Worm (Caenorhabditis elegans): ENCODE results near the gene hpo-36.

The hpo-36 gene

ce11 chrV:3738409-3738808, 793 bp downstream of the hpo-36 start:
- TF ChIP-seq hmbx-1 (tag; optimal IDR thresholded peaks at IDR 0.05) (no peak), ceh-13 (GFP tag; optimal IDR thresholded peaks at IDR 0.05) (no peak), aly-1 (tag; optimal IDR thresholded peaks at IDR 0.05) (no peak), ceh-36 (tag; optimal IDR thresholded peaks at IDR 0.05) (no peak), tbx-37 (GFP tag; conservative IDR thresholded peaks at IDR 0.05) (no peak), B0310.2 (tag; optimal IDR thresholded peaks at IDR 0.05) (no peak), tra-4 (tag; optimal IDR thresholded peaks at IDR 0.05) (no peak), F13C5.2 (tag; optimal IDR thresholded peaks at IDR 0.05) (no peak), flt-1 (GFP tag; IDR thresholded peaks at IDR 0.05) (no peak), pes-1 (GFP tag; IDR thresholded peaks at IDR 0.05) (no peak), ama-1 (optimal IDR thresholded peaks at IDR 0.05) (no peak), ets-7 (tag; optimal IDR thresholded peaks at IDR 0.05) (no peak), tbx-11 (GFP tag; IDR thresholded peaks at IDR 0.05) (no peak), scrt-1 (GFP tag; IDR thresholded peaks at IDR 0.05) (no peak)

- TF ChIP-seq hnd-1 (tag; optimal IDR thresholded peaks at IDR 0.05) = no peak
- TF ChIP-seq tbx-37 (GFP tag; conservative IDR thresholded peaks at IDR 0.05) = no peak
- TF ChIP-seq sea-1 (GFP tag; conservative IDR thresholded peaks at IDR 0.05) = no peak
- TF ChIP-seq pes-1 (GFP tag; IDR thresholded peaks at IDR 0.05) = no peak
- no peak for TF ChIP-seq hmbx-1 (tag; optimal IDR thresholded peaks at IDR 0.05)
- no peak for TF ChIP-seq hmg-4 (GFP tag; optimal IDR thresholded peaks at IDR 0.05)
- no peak for TF ChIP-seq ets-7 (tag; optimal IDR thresholded peaks at IDR 0.05)
- no peak for TF ChIP-seq ceh-36 (tag; optimal IDR thresholded peaks at IDR 0.05)
- no peak for TF ChIP-seq flt-1 (GFP tag; IDR thresholded peaks at IDR 0.05)
- no peak for TF ChIP-seq scrt-1 (GFP tag; IDR thresholded peaks at IDR 0.05)
- TF ChIP-seq F13C5.2 (tag; optimal IDR thresholded peaks at IDR 0.05) = no peak
- TF ChIP-seq aly-1 (tag; optimal IDR thresholded peaks at IDR 0.05) = no peak
- TF ChIP-seq tra-4 (tag; optimal IDR thresholded peaks at IDR 0.05) = no peak
- no peak for TF ChIP-seq ceh-13 (GFP tag; optimal IDR thresholded peaks at IDR 0.05)
- TF ChIP-seq ama-1 (optimal IDR thresholded peaks at IDR 0.05) = no peak
- no peak for TF ChIP-seq tbx-11 (GFP tag; IDR thresholded peaks at IDR 0.05)
- no peak for TF ChIP-seq B0310.2 (tag; optimal IDR thresholded peaks at IDR 0.05)
These were observed 14.4 kb downstream of the hpo-36 start, which contains the start of gene str-30 for ce11 chrV:3724772-3725171. Gene str-30, plus strand, starts transcription at chrV:3725072.

ce11 chrV:3718507-3718906, 20.7 kb downstream of the hpo-36 start:
- TF ChIP-seq ets-7 (tag; optimal IDR thresholded peaks at IDR 0.05) (no peak), tra-4 (tag; optimal IDR thresholded peaks at IDR 0.05) (no peak), ceh-13 (GFP tag; optimal IDR thresholded peaks at IDR 0.05) (no peak), tbx-37 (GFP tag; conservative IDR thresholded peaks at IDR 0.05) (no peak), aly-1 (tag; optimal IDR thresholded peaks at IDR 0.05) (no peak), tbx-11 (GFP tag; IDR thresholded peaks at IDR 0.05) (no peak), pes-1 (GFP tag; IDR thresholded peaks at IDR 0.05) (no peak), hmbx-1 (tag; optimal IDR thresholded peaks at IDR 0.05) (no peak)

- no peak for TF ChIP-seq ceh-36 (tag; optimal IDR thresholded peaks at IDR 0.05)
- TF ChIP-seq F13C5.2 (tag; optimal IDR thresholded peaks at IDR 0.05) = no peak
These were observed 21.5 kb downstream of the hpo-36 start for ce11 chrV:3717751-3718150.

- no peak for TF ChIP-seq pes-1 (GFP tag; IDR thresholded peaks at IDR 0.05)
- no peak for TF ChIP-seq hmg-4 (GFP tag; optimal IDR thresholded peaks at IDR 0.05)
- no peak for TF ChIP-seq hnd-1 (tag; optimal IDR thresholded peaks at IDR 0.05)
- TF ChIP-seq flt-1 (GFP tag; IDR thresholded peaks at IDR 0.05) = no peak
- no peak for TF ChIP-seq tbx-11 (GFP tag; IDR thresholded peaks at IDR 0.05)
- TF ChIP-seq F13C5.2 (tag; optimal IDR thresholded peaks at IDR 0.05) = no peak
- TF ChIP-seq ama-1 (optimal IDR thresholded peaks at IDR 0.05) = no peak
- no peak for TF ChIP-seq B0310.2 (tag; optimal IDR thresholded peaks at IDR 0.05)
- TF ChIP-seq sea-1 (GFP tag; conservative IDR thresholded peaks at IDR 0.05) = no peak
These were observed 22.8 kb downstream of the hpo-36 start for ce11 chrV:3716279-3716887.

ce11 chrV:3715488-3716019, 23.6 kb downstream of the hpo-36 start, which contains the start of gene nrsn-1:
Gene nrsn-1, minus strand, starts transcription at chrV:3715969.
- TF ChIP-seq ceh-36 (tag; optimal IDR thresholded peaks at IDR 0.05) (no peak), ama-1 (optimal IDR thresholded peaks at IDR 0.05) (no peak), ets-7 (tag; optimal IDR thresholded peaks at IDR 0.05) (no peak), hmbx-1 (tag; optimal IDR thresholded peaks at IDR 0.05) (no peak), tbx-11 (GFP tag; IDR thresholded peaks at IDR 0.05) (no peak), hmg-4 (GFP tag; optimal IDR thresholded peaks at IDR 0.05) (no peak)

- TF ChIP-seq ama-1 (optimal IDR thresholded peaks at IDR 0.05) = no peak
- TF ChIP-seq tbx-37 (GFP tag; conservative IDR thresholded peaks at IDR 0.05) = no peak
- no peak for TF ChIP-seq aly-1 (tag; optimal IDR thresholded peaks at IDR 0.05)
- TF ChIP-seq hmbx-1 (tag; optimal IDR thresholded peaks at IDR 0.05) = no peak
- TF ChIP-seq ceh-13 (GFP tag; optimal IDR thresholded peaks at IDR 0.05) = no peak
- TF ChIP-seq F13C5.2 (tag; optimal IDR thresholded peaks at IDR 0.05) = no peak
- TF ChIP-seq tra-4 (tag; optimal IDR thresholded peaks at IDR 0.05) = no peak
- no peak for TF ChIP-seq hmg-4 (GFP tag; optimal IDR thresholded peaks at IDR 0.05)
- TF ChIP-seq hnd-1 (tag; optimal IDR thresholded peaks at IDR 0.05) = no peak
- no peak for TF ChIP-seq ceh-36 (tag; optimal IDR thresholded peaks at IDR 0.05)
These were observed 24.5 kb downstream of the hpo-36 start for ce11 chrV:3714750-3715149.

ce11 chrV:3712955-3713354, 26.2 kb downstream of the hpo-36 start:
- no peak for TF ChIP-seq scrt-1 (GFP tag; IDR thresholded peaks at IDR 0.05)
- no peak for TF ChIP-seq hmg-4 (GFP tag; optimal IDR thresholded peaks at IDR 0.05)
- peak; percentile 14 for TF ChIP-seq ceh-36 (tag; optimal IDR thresholded peaks at IDR 0.05)

All from whole organism, early embryonic.